Worm (Caenorhabditis elegans): ENCODE measurements around the gene F45G2.9.

F45G2.9 gene

DNA sequence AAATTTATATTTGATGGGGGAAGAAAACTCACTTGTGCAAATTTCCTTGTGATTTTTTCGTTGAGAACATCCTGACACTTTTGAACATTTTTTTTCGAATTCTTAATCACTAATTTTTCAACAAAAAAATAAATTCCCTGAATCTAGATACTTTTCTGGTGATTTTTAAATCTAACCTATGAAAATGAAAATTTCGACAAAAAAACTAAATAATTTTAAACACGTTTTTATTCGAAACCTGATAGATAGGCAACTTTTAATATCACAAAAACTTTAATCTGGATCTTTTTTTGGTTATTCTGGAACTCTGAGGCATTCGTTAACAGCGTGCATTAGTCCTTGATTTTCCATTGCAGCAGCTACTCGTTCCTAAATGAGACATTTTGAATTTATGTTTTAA, at the start of gene F45G2.9:
TSS of gene F45G2.9 (minus strand) at position 101 of the 400 bp plus-strand sequence.
- TF ChIP-seq skn-1 (tag; optimal IDR thresholded peaks at IDR 0.05) (no peak), dsc-1 (tag; optimal IDR thresholded peaks at IDR 0.05) (no peak), mef-2 (tag; optimal IDR thresholded peaks at IDR 0.05) (no peak), unc-62 (GFP tag; optimal IDR thresholded peaks at IDR 0.05) (no peak), zip-4 (GFP tag; optimal IDR thresholded peaks at IDR 0.05) (no peak), sox-4 (tag; optimal IDR thresholded peaks at IDR 0.05) (no peak), grh-1 (GFP tag; IDR thresholded peaks at IDR 0.05) (no peak), tlp-1 (tag; optimal IDR thresholded peaks at IDR 0.05) (no peak), pag-3 (tag; optimal IDR thresholded peaks at IDR 0.05; ENCODE audit: borderline replicate concordance, insufficient read depth) (no peak), ces-1 (GFP tag; optimal IDR thresholded peaks at IDR 0.05) (no peak), mdl-1 (tag; optimal IDR thresholded peaks at IDR 0.05) (no peak)

DNA sequence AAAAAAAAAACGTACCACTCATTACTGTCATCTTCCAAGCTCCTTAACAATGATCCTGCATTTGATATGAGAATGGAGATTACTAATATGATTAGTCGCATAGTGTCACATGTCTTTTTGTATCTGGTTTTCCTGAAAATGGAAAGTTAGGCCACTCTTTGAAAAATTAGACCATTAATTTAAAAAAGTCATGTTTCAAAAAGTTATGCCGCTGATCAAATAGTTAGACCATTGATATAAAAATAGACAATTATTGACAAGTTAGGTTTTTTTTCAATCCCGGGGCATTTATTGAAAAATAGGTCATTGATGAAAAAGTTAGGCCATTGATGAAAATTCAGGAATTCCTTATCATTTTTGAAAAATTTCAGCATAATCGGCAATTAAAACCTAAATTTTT, 47.3 kb upstream of the F45G2.9 start, which contains the start of gene acc-4:
TSS of gene acc-4 (minus strand) at position 101 of the 400 bp plus-strand sequence.
- no peak for TF ChIP-seq alr-1 (tag; optimal IDR thresholded peaks at IDR 0.05; ENCODE audit: borderline replicate concordance)
- no peak for TF ChIP-seq lin-35 (GFP tag; optimal IDR thresholded peaks at IDR 0.05)
- no peak for TF ChIP-seq C04F5.9 (tag; optimal IDR thresholded peaks at IDR 0.05)
- TF ChIP-seq nhr-76 (tag; optimal IDR thresholded peaks at IDR 0.05) = no peak
- no peak for TF ChIP-seq ceh-82 (tag; optimal IDR thresholded peaks at IDR 0.05)

DNA sequence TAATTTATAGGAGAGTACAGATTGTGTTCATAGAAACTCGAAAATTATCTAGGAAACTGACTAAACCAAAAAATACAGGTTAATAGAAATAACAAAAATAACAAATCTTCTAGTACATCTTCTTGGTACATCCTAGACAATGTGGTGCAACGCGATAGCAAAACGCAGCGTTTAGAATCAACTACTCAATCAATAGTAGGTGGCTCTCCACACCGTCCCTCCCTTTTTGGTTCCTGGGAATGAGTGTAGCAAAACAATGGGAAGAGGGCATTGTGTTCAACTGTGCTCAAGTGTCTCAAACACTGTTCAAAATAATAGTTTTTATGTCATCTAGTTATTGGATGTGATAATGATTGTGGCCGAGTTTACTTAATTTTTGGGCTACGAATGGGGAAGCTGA, 39.9 kb upstream of the F45G2.9 start, which contains the start of gene T27E9.6:
TSS of gene T27E9.6 (minus strand) at position 101 of the 400 bp plus-strand sequence.
- TF ChIP-seq sptf-1 (tag; optimal IDR thresholded peaks at IDR 0.05) (no peak), nhr-11 (tag; optimal IDR thresholded peaks at IDR 0.05) (no peak), nhr-237 (tag; optimal IDR thresholded peaks at IDR 0.05) (no peak), hlh-4 (tag; optimal IDR thresholded peaks at IDR 0.05) (no peak), ceh-8 (GFP tag; optimal IDR thresholded peaks at IDR 0.05) (no peak), C16A3.4 (tag; optimal IDR thresholded peaks at IDR 0.05) (no peak), irx-1 (tag; optimal IDR thresholded peaks at IDR 0.05) (no peak)

DNA sequence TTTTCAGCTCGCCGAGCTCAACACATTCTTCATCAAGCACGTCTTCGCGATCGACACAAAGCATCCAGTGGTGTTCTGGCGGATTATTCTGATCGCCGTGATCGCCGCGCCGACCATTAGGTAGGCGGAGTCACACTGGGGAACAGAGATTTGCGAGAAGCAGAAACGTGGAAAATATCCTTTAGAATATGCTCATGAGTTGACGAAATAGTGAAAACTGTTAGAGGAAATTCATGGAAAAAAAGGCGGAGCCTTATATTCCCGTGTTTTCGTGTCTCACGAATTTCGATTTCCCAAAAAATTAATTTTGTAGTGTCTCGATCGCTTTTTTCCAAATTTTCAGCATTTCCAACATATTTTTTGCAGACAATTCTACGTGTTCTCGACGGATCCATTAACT, 37.7 kb upstream of the F45G2.9 start:
- TF ChIP-seq lir-3 (tag; optimal IDR thresholded peaks at IDR 0.05; ENCODE audit: poor library complexity) (peak; percentile 66), efl-1 (optimal IDR thresholded peaks at IDR 0.05) (peak; percentile 2 to 38), efl-1 (GFP tag; optimal IDR thresholded peaks at IDR 0.05 in 1 of 2) (peak in 1 of 2 experiments; percentile 82), nhr-90 (tag; optimal IDR thresholded peaks at IDR 0.05; ENCODE audit: poor library complexity) (peak; percentile 42), fkh-10 (GFP tag; optimal IDR thresholded peaks at IDR 0.05) (no peak), zip-4 (GFP tag; optimal IDR thresholded peaks at IDR 0.05) (no peak), nhr-28 (tag; optimal IDR thresholded peaks at IDR 0.05) (no peak), lsy-2 (tag; optimal IDR thresholded peaks at IDR 0.05) (no peak), sox-4 (tag; optimal IDR thresholded peaks at IDR 0.05) (peak; percentile 28), ztf-4 (tag; optimal IDR thresholded peaks at IDR 0.05) (no peak), ztf-11 (tag; optimal IDR thresholded peaks at IDR 0.05) (peak in 1 of 2 experiments; percentile 53), ceh-63 (GFP tag; optimal IDR thresholded peaks at IDR 0.05) (peak; percentile 40), nhr-85 (tag) (peak; percentile 26), mef-2 (tag; optimal IDR thresholded peaks at IDR 0.05) (no peak), rnt-1 (tag; optimal IDR thresholded peaks at IDR 0.05) (peak; percentile 34), ceh-90 (tag; optimal IDR thresholded peaks at IDR 0.05) (peak; percentile 36), fos-1 (tag; optimal IDR thresholded peaks at IDR 0.05) (no peak), fkh-4 (tag; optimal IDR thresholded peaks at IDR 0.05; ENCODE audit: borderline replicate concordance) (peak; percentile 10), nhr-47 (tag; optimal IDR thresholded peaks at IDR 0.05) (no peak), pqm-1 (tag; optimal IDR thresholded peaks at IDR 0.05) (no peak), nhr-19 (GFP tag; conservative IDR thresholded peaks at IDR 0.05) (0 out of 2 replicates have a peak, but pooled peaks have one; percentile 9), nhr-237 (tag; optimal IDR thresholded peaks at IDR 0.05) (no peak), unc-98 (GFP tag; IDR thresholded peaks at IDR 0.05) (peak; percentile 58)

All from whole organism, L1 larva.